Fruit fly (Drosophila melanogaster) whole organism, adult: ENCODE results near the gene Cfp1.

Source experiments
- CG11617 ChIP-seq: fragments of 200-800 bp; sonication (Bioruptor generic); optimal IDR thresholded peaks from 2 replicates; lab custom pipeline; 2017; ENCODE audit warnings: mild to moderate bottlenecking, missing biosample characterization, missing genetic modification reagents, missing genetic modification characterization
- CG12768 ChIP-seq: fragments of 200-800 bp; sonication (Bioruptor generic); optimal IDR thresholded peaks from 2 replicates; lab custom pipeline; 2017; ENCODE audit warnings: missing biosample characterization, missing genetic modification characterization, mild to moderate bottlenecking, moderate library complexity, missing genetic modification reagents
- CG14711 ChIP-seq: fragments of 200-800 bp; sonication (Bioruptor generic); optimal IDR thresholded peaks from 2 replicates; lab custom pipeline; 2018; ENCODE audit warnings: missing biosample characterization, mild to moderate bottlenecking, missing genetic modification characterization, moderate library complexity
- CG1620 ChIP-seq: fragments of 200-800 bp; sonication (Bioruptor generic); optimal IDR thresholded peaks from 2 replicates; lab custom pipeline; 2016; ENCODE audit warnings: missing biosample characterization, missing genetic modification characterization
- CG33017 ChIP-seq: fragments of 200-800 bp; sonication (Bioruptor generic); optimal IDR thresholded peaks from 2 replicates; lab custom pipeline; 2018; ENCODE audit warnings: missing biosample characterization, mild to moderate bottlenecking, missing genetic modification characterization, moderate library complexity
- CG5204 ChIP-seq: fragments of 200-800 bp; sonication (Bioruptor generic); optimal IDR thresholded peaks from 2 replicates; lab custom pipeline; 2016; ENCODE audit warnings: missing biosample characterization, missing genetic modification characterization
- CG7045 ChIP-seq: fragments of 200-800 bp; sonication (Bioruptor generic); optimal IDR thresholded peaks from 2 replicates; lab custom pipeline; 2017; ENCODE audit warnings: missing biosample characterization, mild to moderate bottlenecking, missing genetic modification characterization
- CG7101 ChIP-seq: fragments of 200-800 bp; sonication (Bioruptor generic); optimal IDR thresholded peaks from 2 replicates; lab custom pipeline; 2018; ENCODE audit warnings: missing biosample characterization, mild to moderate bottlenecking, missing genetic modification characterization, moderate library complexity
- Clk ChIP-seq: fragments of 200-800 bp; sonication (Bioruptor generic); optimal IDR thresholded peaks from 2 replicates; lab custom pipeline; 2017; ENCODE audit warnings: missing biosample characterization, missing genetic modification characterization
- Crg-1 ChIP-seq: fragments of 200-800 bp; sonication (Bioruptor generic); optimal IDR thresholded peaks from 2 replicates; lab custom pipeline; 2016; ENCODE audit warnings: missing biosample characterization, missing genetic modification characterization
- Hr96 ChIP-seq: fragments of 200-800 bp; sonication (Bioruptor generic); optimal IDR thresholded peaks from 2 replicates; lab custom pipeline; 2016; ENCODE audit warnings: missing biosample characterization, missing genetic modification characterization
- Mnt ChIP-seq: fragments of 200-800 bp; sonication (Bioruptor generic); optimal IDR thresholded peaks from 2 replicates; lab custom pipeline; 2016; ENCODE audit warnings: missing biosample characterization, mild to moderate bottlenecking, missing genetic modification characterization
- bab1 ChIP-seq: fragments of 200-800 bp; sonication (Bioruptor generic); optimal IDR thresholded peaks from 3 replicates; lab custom pipeline; 2019; ENCODE audit warnings: missing biosample characterization, mild to moderate bottlenecking, missing genetic modification characterization, moderate library complexity
- cic ChIP-seq: fragments of 200-800 bp; sonication (Bioruptor generic); optimal IDR thresholded peaks from 2 replicates; lab custom pipeline; 2017; ENCODE audit warnings: missing biosample characterization, mild to moderate bottlenecking, missing genetic modification characterization, moderate library complexity
- cnc ChIP-seq, 2 experiments: fragments of >200 bp; optimal IDR thresholded peaks; 2 replicates each; lab custom pipeline; 2017
- kay ChIP-seq: fragments of 200-800 bp; sonication (Bioruptor generic); peaks from one replicate; lab custom pipeline; 2016; ENCODE audit warnings: missing biosample characterization, missing genetic modification characterization, borderline replicate concordance
- ovo ChIP-seq: fragments of 200-800 bp; sonication (Bioruptor generic); optimal IDR thresholded peaks from 2 replicates; lab custom pipeline; 2016; ENCODE audit warnings: missing biosample characterization, missing genetic modification characterization
- pad ChIP-seq: fragments of 200-800 bp; sonication (Bioruptor generic); optimal IDR thresholded peaks from 3 replicates; lab custom pipeline; 2017; ENCODE audit warnings: missing biosample characterization, missing genetic modification characterization, mild to moderate bottlenecking, moderate library complexity, missing genetic modification reagents
- tj ChIP-seq: fragments of 200-800 bp; sonication (Bioruptor generic); optimal IDR thresholded peaks from 3 replicates; lab custom pipeline; 2017; ENCODE audit warnings: missing biosample characterization, mild to moderate bottlenecking, missing genetic modification characterization, moderate library complexity
- toe ChIP-seq: fragments of 200-800 bp; sonication (Bioruptor generic); optimal IDR thresholded peaks from 2 replicates; lab custom pipeline; 2016; ENCODE audit warnings: missing biosample characterization, missing genetic modification characterization

The Cfp1 gene

DNA sequence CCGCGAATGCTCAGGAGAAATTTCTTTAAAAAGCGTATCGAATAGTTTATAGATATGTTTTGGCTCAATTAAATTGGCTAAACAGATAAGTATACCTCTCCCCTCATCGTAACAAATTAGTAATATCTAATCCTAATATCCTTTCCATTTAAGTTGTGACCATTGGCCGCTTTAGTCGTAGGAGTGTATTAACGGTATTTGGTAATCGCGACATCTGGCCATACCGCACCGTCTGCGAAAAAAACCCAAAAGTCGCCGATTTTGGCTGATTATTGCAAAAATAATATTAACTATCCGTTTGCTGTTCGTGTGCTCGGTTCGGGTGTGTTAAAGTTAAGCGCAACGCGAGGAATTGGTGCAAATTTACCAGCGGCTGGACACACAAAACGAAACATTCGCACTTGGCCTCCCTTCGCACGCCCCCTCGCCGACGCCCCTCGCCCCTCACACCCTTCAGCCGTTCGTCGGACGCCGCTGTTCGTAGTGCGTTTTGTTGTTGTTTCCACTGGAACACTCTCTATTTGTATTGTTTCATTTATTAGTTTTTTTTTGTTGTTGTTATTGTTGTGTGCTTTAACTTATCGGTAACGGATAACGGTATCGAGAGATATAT is 25.5 kb downstream of the Cfp1 start, which contains the start of the genes amx and Dsor1:
Gene amx, minus strand, starts transcription at position 166 of the 613 bp plus-strand sequence.
Gene Dsor1, plus strand, starts transcription at position 172 of the 613 bp plus-strand sequence.
- TF ChIP-seq ovo (peak; percentile 32), CG7101 (tag; lab: Kevin White, UChicago) (peak; percentile 24), tj (GFP tag; lab: Kevin White, UChicago) (peak; percentile 70), bab1 (peak; percentile 26), Mnt (GFP tag; lab: Kevin White, UChicago) (no peak), CG14711 (no peak)

DNA sequence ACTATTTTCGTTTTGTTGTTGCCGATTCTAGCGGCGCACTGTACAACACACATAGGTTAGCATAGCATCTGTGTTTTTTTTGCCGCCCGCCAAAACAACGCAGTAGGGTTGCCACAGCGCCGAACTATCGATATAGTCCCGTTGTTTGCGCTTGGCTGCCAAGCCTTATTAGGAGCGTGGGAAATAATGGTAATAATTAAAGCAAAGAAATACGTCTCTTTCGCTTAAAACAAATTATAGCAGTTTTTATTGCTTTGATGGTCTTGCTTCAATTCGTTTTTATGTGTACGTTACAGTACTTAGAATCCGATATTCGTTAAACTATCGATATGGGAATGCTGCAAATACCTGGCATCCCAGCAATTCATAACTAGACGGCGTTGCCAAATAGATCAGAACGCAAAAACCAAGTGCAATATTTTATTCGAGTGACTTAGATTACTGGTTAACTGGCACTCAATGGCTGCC is 29.3 kb downstream of the Cfp1 start, which contains the start of the genes mxc and Larp7:
Gene mxc, minus strand, starts transcription at position 51 of the 468 bp plus-strand sequence.
Gene Larp7, plus strand, starts transcription at position 401 of the 468 bp plus-strand sequence.
- TF ChIP-seq Crg-1 (GFP tag; lab: Kevin White, UChicago), result peak; percentile 84
- TF ChIP-seq Clk (GFP tag; lab: Kevin White, UChicago), result no peak
- peak; percentile 90 for TF ChIP-seq CG14711
- TF ChIP-seq CG7101 (tag; lab: Kevin White, UChicago), result peak; percentile 71
- TF ChIP-seq tj (GFP tag; lab: Kevin White, UChicago), result peak; percentile 53
- no peak for TF ChIP-seq CG5204
- TF ChIP-seq bab1, result peak; percentile 84
- no peak for TF ChIP-seq cic
- peak; percentile 67 for TF ChIP-seq Mnt (GFP tag; lab: Kevin White, UChicago)
- peak; percentile 86 for TF ChIP-seq CG1620 (GFP tag; lab: Kevin White, UChicago)
- no peak for TF ChIP-seq CG12768 (GFP tag; lab: Kevin White, UChicago)
- TF ChIP-seq toe, result peak; percentile 80
- no peak for TF ChIP-seq cnc (optimal IDR thresholded peaks at IDR 0.05; lab: Kevin White, UChicago)
- peak; percentile 60 for TF ChIP-seq pad (GFP tag; lab: Kevin White, UChicago)
- TF ChIP-seq CG33017 (tag; lab: Kevin White, UChicago), result no peak
- peak; percentile 82 for TF ChIP-seq Hr96
- no peak for TF ChIP-seq kay (GFP tag; lab: Kevin White, UChicago)
- TF ChIP-seq CG7045 (GFP tag; lab: Kevin White, UChicago), result peak; percentile 30
- TF ChIP-seq CG11617, result peak; percentile 79
- TF ChIP-seq ovo, result peak; percentile 89

dm6 chrX:9236485-9236884 is 36.3 kb downstream of the Cfp1 start, which contains the start of gene Ir8a:
TSS of gene Ir8a (minus strand) at chrX:9236585.
- TF ChIP-seq toe (no peak), CG7101 (tag; lab: Kevin White, UChicago) (no peak), pad (GFP tag; lab: Kevin White, UChicago) (no peak), CG1620 (GFP tag; lab: Kevin White, UChicago) (no peak), kay (GFP tag; lab: Kevin White, UChicago) (no peak), cnc (optimal IDR thresholded peaks at IDR 0.05; lab: Kevin White, UChicago) (no peak), Mnt (GFP tag; lab: Kevin White, UChicago) (no peak), cic (no peak), tj (GFP tag; lab: Kevin White, UChicago) (no peak), ovo (no peak), Hr96 (no peak), bab1 (no peak), CG7045 (GFP tag; lab: Kevin White, UChicago) (no peak), CG14711 (no peak), Crg-1 (GFP tag; lab: Kevin White, UChicago) (no peak), Clk (GFP tag; lab: Kevin White, UChicago) (no peak), CG12768 (GFP tag; lab: Kevin White, UChicago) (no peak), CG11617 (no peak), CG5204 (no peak)

- TF ChIP-seq tj (GFP tag; lab: Kevin White, UChicago), result no peak
- TF ChIP-seq CG14711, result peak; percentile 31
- TF ChIP-seq pad (GFP tag; lab: Kevin White, UChicago), result no peak
- no peak for TF ChIP-seq CG11617
- TF ChIP-seq bab1, result peak; percentile 65
- no peak for TF ChIP-seq kay (GFP tag; lab: Kevin White, UChicago)
Observed at dm6 chrX:9232199-9232598, 40.6 kb downstream of the Cfp1 start, which contains the start of gene CG12121. TSS of gene CG12121 (minus strand) at chrX:9232378.

dm6 chrX:9226837-9227236 is 45.9 kb downstream of the Cfp1 start, which contains the start of gene Gr8a:
TSS of gene Gr8a (plus strand) at chrX:9227137.
- TF ChIP-seq Crg-1 (GFP tag; lab: Kevin White, UChicago) (no peak), CG1620 (GFP tag; lab: Kevin White, UChicago) (no peak), tj (GFP tag; lab: Kevin White, UChicago) (no peak), cnc (optimal IDR thresholded peaks at IDR 0.05; lab: Kevin White, UChicago) (no peak), cic (no peak), CG7101 (tag; lab: Kevin White, UChicago) (no peak), bab1 (no peak), Clk (GFP tag; lab: Kevin White, UChicago) (no peak), CG12768 (GFP tag; lab: Kevin White, UChicago) (no peak), kay (GFP tag; lab: Kevin White, UChicago) (no peak), CG33017 (tag; lab: Kevin White, UChicago) (no peak), CG14711 (no peak), ovo (no peak), CG5204 (no peak), Mnt (GFP tag; lab: Kevin White, UChicago) (no peak)

dm6 chrX:9225137-9225536 is 47.6 kb downstream of the Cfp1 start, which contains the start of gene CG15370:
TSS of gene CG15370 (plus strand) at chrX:9225437.
- TF ChIP-seq bab1, result no peak
- TF ChIP-seq pad (GFP tag; lab: Kevin White, UChicago), result no peak
- no peak for TF ChIP-seq toe
- TF ChIP-seq Crg-1 (GFP tag; lab: Kevin White, UChicago), result no peak
- no peak for TF ChIP-seq cic
- TF ChIP-seq CG12768 (GFP tag; lab: Kevin White, UChicago), result no peak
- TF ChIP-seq Hr96, result no peak
- no peak for TF ChIP-seq ovo
